Fruit fly (Drosophila melanogaster): ENCODE data around the gene CG4455.

dm6 chr2L:16350742-16351568 is 1.8 kb upstream of the CG4455 start:
- no peak for TF ChIP-seq CG8478 (optimal IDR thresholded peaks at IDR 0.05)
- peak in 1 of 2 experiments; percentile 0 for TF ChIP-seq CTCF (optimal IDR thresholded peaks at IDR 0.05)
